Worm (Caenorhabditis elegans): ENCODE measurements around the gene col-12.

- no peak for TF ChIP-seq aly-1 (tag; optimal IDR thresholded peaks at IDR 0.05)
- no peak for TF ChIP-seq hnd-1 (tag; optimal IDR thresholded peaks at IDR 0.05)
- TF ChIP-seq ama-1 (optimal IDR thresholded peaks at IDR 0.05) = no peak
- no peak for TF ChIP-seq flt-1 (GFP tag; IDR thresholded peaks at IDR 0.05)
These were observed 35.7 kb upstream of the col-12 start for ce11 chrV:10460685-10461084.

All from whole organism, early embryonic.